Worm (Caenorhabditis elegans) whole organism, L2 larva: ENCODE results near the gene arx-6.

ENCODE experiments used
- C34F6.9 ChIP-seq: fragments of 150-350 bp; optimal IDR thresholded peaks from 2 replicates; lab custom pipeline; 2014; ENCODE audit warnings: missing biosample characterization, missing genetic modification characterization
- F13H6.1 ChIP-seq: sonication (generic microtip); optimal IDR thresholded peaks from 2 replicates; lab custom pipeline; 2016; ENCODE audit warnings: missing genetic modification characterization, missing compliant biosample characterization
- R02D3.7 ChIP-seq: fragments of 150-350 bp; optimal IDR thresholded peaks from 2 replicates; lab custom pipeline; 2014; ENCODE audit warnings: missing biosample characterization, missing genetic modification characterization
- Y55F3AM.14 ChIP-seq: fragments of 200-800 bp; sonication (Bioruptor generic); optimal IDR thresholded peaks from 2 replicates; lab custom pipeline; 2018; ENCODE audit warnings: mild to moderate bottlenecking, missing genetic modification characterization, missing compliant biosample characterization
- ZK546.5 ChIP-seq: sonication (generic microtip); optimal IDR thresholded peaks from 2 replicates; lab custom pipeline; 2017; ENCODE audit warnings: missing biosample characterization, missing genetic modification characterization
- alr-1 ChIP-seq: fragments of 150-350 bp; optimal IDR thresholded peaks from 2 replicates; lab custom pipeline; 2014; ENCODE audit warnings: missing biosample characterization, missing genetic modification characterization
- aly-2 ChIP-seq: fragments of 150-350 bp; optimal IDR thresholded peaks from 2 replicates; lab custom pipeline; 2014; ENCODE audit warnings: missing biosample characterization, missing genetic modification characterization
- ama-1 ChIP-seq: fragments of 150-350 bp; optimal IDR thresholded peaks from 2 replicates; lab custom pipeline; 2018; ENCODE audit warnings: inconsistent platforms
- blmp-1 ChIP-seq: sonication (generic microtip); optimal IDR thresholded peaks from 2 replicates; lab custom pipeline; 2017; ENCODE audit warnings: missing genetic modification characterization, mild to moderate bottlenecking, missing compliant biosample characterization, antibody characterized with exemption, moderate library complexity; ENCODE audit not compliant: insufficient read depth
- ceh-16 ChIP-seq: fragments of 150-350 bp; optimal IDR thresholded peaks from 2 replicates; lab custom pipeline; 2014; ENCODE audit warnings: missing biosample characterization, missing genetic modification characterization
- ceh-82 ChIP-seq: fragments of 150-350 bp; optimal IDR thresholded peaks from 2 replicates; lab custom pipeline; 2014; ENCODE audit warnings: missing biosample characterization, missing genetic modification characterization
- dmd-4 ChIP-seq: sonication (generic microtip); optimal IDR thresholded peaks from 2 replicates; lab custom pipeline; 2017; ENCODE audit warnings: missing biosample characterization, missing genetic modification characterization
- egl-27 ChIP-seq: sonication (generic microtip); optimal IDR thresholded peaks from 3 replicates; lab custom pipeline; 2017; ENCODE audit warnings: missing biosample characterization, missing genetic modification reagents, missing genetic modification characterization
- elt-1 ChIP-seq: fragments of 150-350 bp; optimal IDR thresholded peaks from 2 replicates; lab custom pipeline; 2014; ENCODE audit warnings: missing biosample characterization, missing genetic modification characterization
- elt-3 ChIP-seq: sonication (generic microtip); optimal IDR thresholded peaks from 2 replicates; lab custom pipeline; 2017; ENCODE audit warnings: missing biosample characterization, missing genetic modification characterization
- lin-11 ChIP-seq: fragments of 150-350 bp; sonication (generic microtip); optimal IDR thresholded peaks from 2 replicates; lab custom pipeline; 2014; ENCODE audit warnings: missing biosample characterization, missing genetic modification characterization, inconsistent platforms, mixed read lengths
- lin-39 ChIP-seq: fragments of 150-350 bp; optimal IDR thresholded peaks from 2 replicates; lab custom pipeline; 2014; ENCODE audit warnings: missing biosample characterization, missing genetic modification reagents, missing genetic modification characterization
- mdl-1 ChIP-seq, 2 experiments: fragments of 150-350 bp in 1 of 2; sonication (generic microtip) in 1 of 2; optimal IDR thresholded peaks; 2 replicates each; lab custom pipeline; 2017; ENCODE audit warnings: missing biosample characterization in 2 of 2, missing genetic modification characterization in 2 of 2
- nhr-11 ChIP-seq: fragments of 150-350 bp; optimal IDR thresholded peaks from 2 replicates; lab custom pipeline; 2014; ENCODE audit warnings: missing biosample characterization, missing genetic modification characterization
- nhr-12 ChIP-seq: fragments of 150-350 bp; optimal IDR thresholded peaks from 2 replicates; lab custom pipeline; 2014; ENCODE audit warnings: missing biosample characterization, missing genetic modification characterization
- nhr-129 ChIP-seq: fragments of 150-350 bp; optimal IDR thresholded peaks from 2 replicates; lab custom pipeline; 2014; ENCODE audit warnings: missing biosample characterization, missing genetic modification characterization
- nhr-21 ChIP-seq: fragments of 150-350 bp; optimal IDR thresholded peaks from 2 replicates; lab custom pipeline; 2014; ENCODE audit warnings: missing biosample characterization, missing genetic modification characterization
- nhr-23 ChIP-seq: fragments of 150-350 bp; optimal IDR thresholded peaks from 2 replicates; lab custom pipeline; 2014; ENCODE audit warnings: missing biosample characterization, missing genetic modification reagents, missing genetic modification characterization
- nhr-237 ChIP-seq: fragments of 150-350 bp; optimal IDR thresholded peaks from 2 replicates; lab custom pipeline; 2014; ENCODE audit warnings: missing biosample characterization, missing genetic modification characterization
- nhr-25 ChIP-seq: fragments of 150-350 bp; sonication (generic microtip); optimal IDR thresholded peaks from 3 replicates; lab custom pipeline; 2014; ENCODE audit warnings: missing biosample characterization, missing genetic modification characterization
- nhr-77 ChIP-seq: fragments of 150-350 bp; optimal IDR thresholded peaks from 2 replicates; lab custom pipeline; 2014; ENCODE audit warnings: missing biosample characterization, missing genetic modification characterization
- peb-1 ChIP-seq: fragments of 150-350 bp; optimal IDR thresholded peaks from 2 replicates; lab custom pipeline; 2014; ENCODE audit warnings: missing biosample characterization, missing genetic modification characterization
- sem-4 ChIP-seq: fragments of 150-350 bp; optimal IDR thresholded peaks from 2 replicates; lab custom pipeline; 2014; ENCODE audit warnings: missing biosample characterization, missing genetic modification reagents, missing genetic modification characterization
- skn-1 ChIP-seq: sonication (generic microtip); optimal IDR thresholded peaks from 2 replicates; lab custom pipeline; 2017; ENCODE audit warnings: missing biosample characterization, missing genetic modification characterization
- sma-3 ChIP-seq: sonication (generic microtip); optimal IDR thresholded peaks from 2 replicates; lab custom pipeline; 2016; ENCODE audit warnings: missing genetic modification reagents, missing genetic modification characterization, missing compliant biosample characterization
- sma-9 ChIP-seq, 2 experiments: fragments of 150-350 bp in 1 of 2; sonication (generic microtip) in 1 of 2; optimal IDR thresholded peaks; 2 replicates each; lab custom pipeline; 2014 to 2016; ENCODE audit warnings: missing genetic modification characterization in 2 of 2, mild to moderate bottlenecking in 1 of 2, missing biosample characterization in 1 of 2, missing compliant biosample characterization in 1 of 2, missing genetic modification reagents in 1 of 2, moderate library complexity in 1 of 2
- snpc-4 ChIP-seq: fragments of 150-350 bp; optimal IDR thresholded peaks from 2 replicates; lab custom pipeline; 2014; ENCODE audit warnings: missing biosample characterization, missing genetic modification characterization
- unc-39 ChIP-seq: fragments of 150-350 bp; optimal IDR thresholded peaks from 2 replicates; lab custom pipeline; 2014; ENCODE audit warnings: missing biosample characterization, missing genetic modification characterization
- unc-55 ChIP-seq: fragments of 150-350 bp; sonication (generic microtip); optimal IDR thresholded peaks from 3 replicates; lab custom pipeline; 2014; ENCODE audit warnings: missing biosample characterization, missing genetic modification reagents, missing genetic modification characterization
- unc-62 ChIP-seq: fragments of 150-350 bp; optimal IDR thresholded peaks from 2 replicates; lab custom pipeline; 2014; ENCODE audit warnings: missing biosample characterization, missing genetic modification reagents, missing genetic modification characterization
- ztf-1 ChIP-seq: fragments of 200-800 bp; sonication (Bioruptor generic); conservative IDR thresholded peaks from 2 replicates; pipeline ENCODE4 v1.3.6; 2022; ENCODE audit warnings: missing genetic modification characterization, missing compliant biosample characterization
- ztf-4 ChIP-seq: fragments of 150-350 bp; optimal IDR thresholded peaks from 2 replicates; lab custom pipeline; 2014; ENCODE audit warnings: missing biosample characterization, missing genetic modification characterization

Gene arx-6

ce11 chrIII:4852025-4852424 is 26.4 kb upstream of the arx-6 start, which contains the start of gene ced-4:
Gene ced-4 (plus strand): TSS chrIII:4852325.
- no peak for TF ChIP-seq snpc-4
- TF ChIP-seq mdl-1 (tag; optimal IDR thresholded peaks at IDR 0.05; lab: Kevin White, UChicago) = no peak
- TF ChIP-seq C34F6.9 (tag; lab: Kevin White, UChicago) = no peak
- no peak for TF ChIP-seq F13H6.1 (tag; lab: Kevin White, UChicago)
- TF ChIP-seq ceh-82 (tag; lab: Kevin White, UChicago) = no peak
- no peak for TF ChIP-seq dmd-4 (tag; lab: Kevin White, UChicago)
- TF ChIP-seq nhr-11 (tag; lab: Kevin White, UChicago) = no peak
- TF ChIP-seq lin-11 (tag; lab: Kevin White, UChicago) = no peak
- TF ChIP-seq nhr-23 (tag; lab: Kevin White, UChicago) = no peak
- no peak for TF ChIP-seq aly-2 (tag; lab: Kevin White, UChicago)
- TF ChIP-seq Y55F3AM.14 (GFP tag; lab: Kevin White, UChicago) = no peak
- no peak for TF ChIP-seq ztf-4 (tag; lab: Kevin White, UChicago)
- no peak for TF ChIP-seq R02D3.7 (tag; lab: Kevin White, UChicago)

ce11 chrIII:4854918-4855317 is 23.5 kb upstream of the arx-6 start, which contains the start of gene C35D10.8:
Gene C35D10.8 (plus strand): TSS chrIII:4855218.
- TF ChIP-seq snpc-4 = no peak
- no peak for TF ChIP-seq nhr-129 (tag; lab: Kevin White, UChicago)
- no peak for TF ChIP-seq skn-1 (tag; lab: Kevin White, UChicago)
- no peak for TF ChIP-seq ceh-82 (tag; lab: Kevin White, UChicago)
- no peak for TF ChIP-seq nhr-12 (tag; lab: Kevin White, UChicago)

ce11 chrIII:4856109-4856508 is 22.3 kb upstream of the arx-6 start, which contains the start of gene C35D10.7:
Gene C35D10.7 (plus strand): TSS chrIII:4856193.
- TF ChIP-seq blmp-1 (tag; lab: Kevin White, UChicago) = no peak
- no peak for TF ChIP-seq mdl-1 (tag; optimal IDR thresholded peaks at IDR 0.05; lab: Kevin White, UChicago)
- no peak for TF ChIP-seq dmd-4 (tag; lab: Kevin White, UChicago)
- no peak for TF ChIP-seq unc-39 (tag; lab: Kevin White, UChicago)
- TF ChIP-seq ama-1 (lab: Kevin White, UChicago) = no peak
- TF ChIP-seq snpc-4 = no peak
- TF ChIP-seq lin-39 (tag; lab: Kevin White, UChicago) = no peak
- no peak for TF ChIP-seq lin-11 (tag; lab: Kevin White, UChicago)
- no peak for TF ChIP-seq ztf-4 (tag; lab: Kevin White, UChicago)
- TF ChIP-seq elt-1 (tag; lab: Kevin White, UChicago) = no peak
- no peak for TF ChIP-seq unc-55 (GFP tag; lab: Kevin White, UChicago)
- TF ChIP-seq nhr-23 (tag; lab: Kevin White, UChicago) = no peak
- no peak for TF ChIP-seq unc-62 (GFP tag; lab: Kevin White, UChicago)
- TF ChIP-seq ceh-82 (tag; lab: Kevin White, UChicago) = no peak
- TF ChIP-seq nhr-25 = no peak
- no peak for TF ChIP-seq nhr-237
- no peak for TF ChIP-seq elt-3 (tag; lab: Kevin White, UChicago)
- TF ChIP-seq F13H6.1 (tag; lab: Kevin White, UChicago) = no peak
- TF ChIP-seq nhr-21 (tag; lab: Kevin White, UChicago) = no peak
- TF ChIP-seq nhr-77 (tag; lab: Kevin White, UChicago) = no peak

ce11 chrIII:4856992-4857391 is 21.5 kb upstream of the arx-6 start:
- TF ChIP-seq R02D3.7 (tag; lab: Kevin White, UChicago) (no peak), aly-2 (tag; lab: Kevin White, UChicago) (no peak), lin-39 (tag; lab: Kevin White, UChicago) (no peak), alr-1 (no peak), nhr-129 (tag; lab: Kevin White, UChicago) (no peak), unc-39 (tag; lab: Kevin White, UChicago) (no peak), ceh-82 (tag; lab: Kevin White, UChicago) (no peak), sma-3 (no peak), unc-55 (GFP tag; lab: Kevin White, UChicago) (no peak), ZK546.5 (no peak), mdl-1 (tag; optimal IDR thresholded peaks at IDR 0.05; lab: Kevin White, UChicago) (no peak)

- TF ChIP-seq nhr-25 (no peak), ceh-82 (tag; lab: Kevin White, UChicago) (no peak), unc-39 (tag; lab: Kevin White, UChicago) (no peak), nhr-77 (tag; lab: Kevin White, UChicago) (no peak), ztf-1 (GFP tag; lab: Robert Waterston, UW) (no peak), sma-9 (GFP tag; optimal IDR thresholded peaks at IDR 0.05; lab: Kevin White, UChicago) (no peak), sma-9 (tag; optimal IDR thresholded peaks at IDR 0.05; lab: Kevin White, UChicago) (no peak), sem-4 (tag; lab: Kevin White, UChicago) (no peak), peb-1 (tag; lab: Kevin White, UChicago) (no peak), aly-2 (tag; lab: Kevin White, UChicago) (no peak), elt-3 (tag; lab: Kevin White, UChicago) (no peak), ama-1 (lab: Kevin White, UChicago) (no peak), C34F6.9 (tag; lab: Kevin White, UChicago) (no peak), nhr-12 (tag; lab: Kevin White, UChicago) (no peak), nhr-11 (tag; lab: Kevin White, UChicago) (no peak), ceh-16 (tag; lab: Kevin White, UChicago) (no peak), lin-11 (tag; lab: Kevin White, UChicago) (no peak), nhr-237 (no peak), unc-62 (GFP tag; lab: Kevin White, UChicago) (no peak), egl-27 (tag; lab: Kevin White, UChicago) (no peak)
Measured at ce11 chrIII:4859039-4859438, 19.4 kb upstream of the arx-6 start, which contains the start of gene C35D10.6. Gene C35D10.6 (plus strand): TSS chrIII:4859339.
